Worm (Caenorhabditis elegans) whole organism, L4 larva: ENCODE data around the gene C34F11.1.
A peak's percentile ranks its signal among the peaks of the same experiment; 100 is the strongest.

Experiments
- D1046.2 ChIP-seq: fragments of 200-800 bp; sonication (Bioruptor generic); IDR thresholded peaks from 2 replicates; pipeline ENCODE4 v1.3.6; 2022; ENCODE audit warnings: missing genetic modification characterization, missing compliant biosample characterization
- F10B5.3 ChIP-seq: sonication (generic microtip); optimal IDR thresholded peaks from 2 replicates; lab custom pipeline; 2016; ENCODE audit warnings: mild to moderate bottlenecking, missing genetic modification characterization, missing compliant biosample characterization
- F26F4.8 ChIP-seq: fragments of 200-800 bp; sonication (Bioruptor generic); conservative IDR thresholded peaks from 2 replicates; pipeline ENCODE4 v1.3.6; 2022; ENCODE audit warnings: missing genetic modification characterization, missing compliant biosample characterization
- F37D6.2 ChIP-seq: sonication (generic microtip); optimal IDR thresholded peaks from 2 replicates; lab custom pipeline; 2016; ENCODE audit warnings: mild to moderate bottlenecking, missing genetic modification characterization, missing compliant biosample characterization
- F44E2.7 ChIP-seq: fragments of 200-800 bp; sonication (Bioruptor generic); IDR thresholded peaks from 2 replicates; pipeline ENCODE4 v2.1.2; 2022; ENCODE audit warnings: missing genetic modification characterization, missing compliant biosample characterization
- R02D3.7 ChIP-seq: fragments of 150-350 bp; sonication (generic microtip); optimal IDR thresholded peaks from 3 replicates; lab custom pipeline; 2014; ENCODE audit warnings: missing biosample characterization, missing genetic modification characterization
- T26A8.4 ChIP-seq: fragments of 200-800 bp; sonication (Bioruptor generic); IDR thresholded peaks from 2 replicates; pipeline ENCODE4 v1.3.6; 2022; ENCODE audit warnings: missing genetic modification characterization, missing compliant biosample characterization
- Y105C5A.15 ChIP-seq: fragments of 200-800 bp; sonication (Bioruptor generic); IDR thresholded peaks from 2 replicates; pipeline ENCODE4 v1.3.6; 2022; ENCODE audit warnings: missing genetic modification characterization, missing compliant biosample characterization
- Y48G9A.11 ChIP-seq: fragments of 200-800 bp; sonication (Bioruptor generic); IDR thresholded peaks from 2 replicates; pipeline ENCODE4 v1.3.6; 2022; ENCODE audit warnings: missing genetic modification reagents, missing genetic modification characterization, missing compliant biosample characterization
- Y75B8A.6 ChIP-seq: fragments of 200-800 bp; sonication (Bioruptor generic); IDR thresholded peaks from 2 replicates; pipeline ENCODE4 v1.3.6; 2022; ENCODE audit warnings: missing genetic modification reagents, missing genetic modification characterization, missing compliant biosample characterization
- arid-1 ChIP-seq: fragments of 200-800 bp; sonication (Bioruptor generic); conservative IDR thresholded peaks from 2 replicates; pipeline ENCODE4 v1.3.6; 2022; ENCODE audit warnings: missing genetic modification reagents, missing genetic modification characterization, missing compliant biosample characterization
- attf-4 ChIP-seq: sonication (generic microtip); optimal IDR thresholded peaks from 3 replicates; lab custom pipeline; 2017; ENCODE audit warnings: missing biosample characterization, missing genetic modification characterization
- ceh-44 ChIP-seq: fragments of 200-800 bp; sonication (Bioruptor generic); IDR thresholded peaks from 2 replicates; pipeline ENCODE4 v1.3.6; 2022; ENCODE audit warnings: missing genetic modification reagents, missing genetic modification characterization, missing compliant biosample characterization
- ces-1 ChIP-seq: fragments of 150-350 bp; sonication (generic microtip); optimal IDR thresholded peaks from 4 replicates; lab custom pipeline; 2014; ENCODE audit warnings: missing biosample characterization, missing genetic modification reagents, missing genetic modification characterization
- cey-2 ChIP-seq: sonication (generic microtip); optimal IDR thresholded peaks from 3 replicates; lab custom pipeline; 2017; ENCODE audit warnings: missing genetic modification characterization, mild to moderate bottlenecking, missing compliant biosample characterization, antibody characterized with exemption, borderline replicate concordance; ENCODE audit not compliant: insufficient read depth
- daf-12 ChIP-seq: fragments of 150-350 bp; optimal IDR thresholded peaks from 2 replicates; lab custom pipeline; 2014; ENCODE audit warnings: missing biosample characterization, missing genetic modification reagents, missing genetic modification characterization
- dmd-8 ChIP-seq: fragments of 200-800 bp; sonication (Bioruptor generic); IDR thresholded peaks from 2 replicates; pipeline ENCODE4 v1.3.6; 2022; ENCODE audit warnings: missing genetic modification characterization, missing compliant biosample characterization
- dve-1 ChIP-seq: sonication (generic microtip); optimal IDR thresholded peaks from 2 replicates; lab custom pipeline; 2017; ENCODE audit warnings: antibody characterized with exemption, mild to moderate bottlenecking, missing genetic modification characterization, missing compliant biosample characterization; ENCODE audit not compliant: insufficient read depth
- fos-1 ChIP-seq: fragments of 150-350 bp; optimal IDR thresholded peaks from 2 replicates; lab custom pipeline; 2014; ENCODE audit warnings: missing biosample characterization, missing genetic modification characterization
- lin-1 ChIP-seq: fragments of 200-800 bp; sonication (Bioruptor generic); IDR thresholded peaks from 2 replicates; pipeline ENCODE4 v1.3.6; 2022; ENCODE audit warnings: missing genetic modification reagents, missing genetic modification characterization, missing compliant biosample characterization
- lir-3 ChIP-seq: sonication (generic microtip); optimal IDR thresholded peaks from 2 replicates; lab custom pipeline; 2016; ENCODE audit warnings: mild to moderate bottlenecking, missing genetic modification characterization, missing compliant biosample characterization
- madf-5 ChIP-seq, 2 experiments: fragments of 200-800 bp; sonication (Bioruptor generic); IDR thresholded peaks; 2 replicates each; pipeline ENCODE4 v1.3.6; 2022; ENCODE audit warnings: missing compliant biosample characterization in 2 of 2, missing genetic modification characterization in 2 of 2
- madf-9 ChIP-seq: fragments of 200-800 bp; sonication (Bioruptor generic); conservative IDR thresholded peaks from 2 replicates; pipeline ENCODE4 v1.3.6; 2022; ENCODE audit warnings: missing genetic modification reagents, missing genetic modification characterization, missing compliant biosample characterization
- mdl-1 ChIP-seq, 2 experiments: fragments of 150-350 bp in 1 of 2; sonication (generic microtip) in 1 of 2; optimal IDR thresholded peaks; 2 replicates each; lab custom pipeline; 2014 to 2017; ENCODE audit warnings: missing biosample characterization in 2 of 2, missing genetic modification characterization in 2 of 2
- mdt-29 ChIP-seq: fragments of 200-800 bp; sonication (Bioruptor generic); IDR thresholded peaks from 2 replicates; pipeline ENCODE4 v1.3.6; 2022; ENCODE audit warnings: missing genetic modification reagents, missing genetic modification characterization, missing compliant biosample characterization
- mes-2 ChIP-seq: sonication (generic microtip); optimal IDR thresholded peaks from 2 replicates; lab custom pipeline; 2016; ENCODE audit warnings: missing genotype, mild to moderate bottlenecking, missing genetic modification characterization, missing compliant biosample characterization; ENCODE audit not compliant: poor library complexity, severe bottlenecking
- nhr-25 ChIP-seq: sonication (generic microtip); optimal IDR thresholded peaks from 2 replicates; lab custom pipeline; 2017; ENCODE audit warnings: missing genetic modification characterization, mild to moderate bottlenecking, missing compliant biosample characterization, antibody characterized with exemption, moderate library complexity, borderline replicate concordance; ENCODE audit not compliant: insufficient read depth
- nhr-41 ChIP-seq: fragments of 200-800 bp; sonication (Bioruptor generic); IDR thresholded peaks from 2 replicates; pipeline ENCODE4 v1.3.6; 2022; ENCODE audit warnings: missing genetic modification reagents, missing genetic modification characterization, missing compliant biosample characterization
- nhr-48 ChIP-seq: sonication (generic microtip); optimal IDR thresholded peaks from 2 replicates; lab custom pipeline; 2016; ENCODE audit warnings: mild to moderate bottlenecking, missing genetic modification characterization, missing compliant biosample characterization
- nhr-76 ChIP-seq: fragments of 150-350 bp; optimal IDR thresholded peaks from 2 replicates; lab custom pipeline; 2014; ENCODE audit warnings: missing biosample characterization, missing genetic modification characterization
- nhr-77 ChIP-seq: fragments of 150-350 bp; optimal IDR thresholded peaks from 2 replicates; lab custom pipeline; 2014; ENCODE audit warnings: missing biosample characterization, missing genetic modification characterization
- saeg-2 ChIP-seq: fragments of 200-800 bp; sonication (Bioruptor generic); IDR thresholded peaks from 2 replicates; pipeline ENCODE4 v1.3.6; 2022; ENCODE audit warnings: missing genetic modification reagents, missing genetic modification characterization, missing compliant biosample characterization
- set-16 ChIP-seq: fragments of 200-800 bp; sonication (Bioruptor generic); IDR thresholded peaks from 2 replicates; pipeline ENCODE4 v1.3.6; 2022; ENCODE audit warnings: missing genetic modification reagents, missing genetic modification characterization, missing compliant biosample characterization
- skn-1 ChIP-seq: fragments of 150-350 bp; optimal IDR thresholded peaks from 2 replicates; lab custom pipeline; 2014; ENCODE audit warnings: missing biosample characterization, missing genetic modification characterization
- snpc-4 ChIP-seq: fragments of 150-350 bp; optimal IDR thresholded peaks from 2 replicates; lab custom pipeline; 2014; ENCODE audit warnings: missing biosample characterization, missing genetic modification characterization
- spr-1 ChIP-seq: sonication (generic microtip); optimal IDR thresholded peaks from 2 replicates; lab custom pipeline; 2016; ENCODE audit warnings: mild to moderate bottlenecking, missing genetic modification characterization, missing compliant biosample characterization
- unc-39 ChIP-seq: sonication (generic microtip); optimal IDR thresholded peaks from 2 replicates; lab custom pipeline; 2017; ENCODE audit warnings: missing biosample characterization, missing genetic modification characterization
- unc-62 ChIP-seq, 3 experiments: fragments of 150-350 bp in 1 of 3; sonication (generic microtip); optimal IDR thresholded peaks in 2 of 3; peaks in 1 of 3; 1 replicate in 1 of 3; 2 replicates in 2 of 3; lab custom pipeline; 2014 to 2017; ENCODE audit warnings: missing biosample characterization in 3 of 3, missing genetic modification characterization in 3 of 3, missing genetic modification reagents in 3 of 3, missing genotype in 1 of 3
- vab-7 ChIP-seq: fragments of 200-800 bp; sonication (Bioruptor generic); IDR thresholded peaks from 2 replicates; pipeline ENCODE4 v1.3.6; 2022; ENCODE audit warnings: missing genetic modification reagents, missing genetic modification characterization, missing compliant biosample characterization
- zip-11 ChIP-seq: fragments of 200-800 bp; sonication (Bioruptor generic); IDR thresholded peaks from 2 replicates; pipeline ENCODE4 v1.3.6; 2022; ENCODE audit warnings: missing genetic modification characterization, missing compliant biosample characterization
- zip-2 ChIP-seq: fragments of 150-350 bp; optimal IDR thresholded peaks from 2 replicates; lab custom pipeline; 2014; ENCODE audit warnings: missing biosample characterization, missing genetic modification characterization
- ztf-11 ChIP-seq: fragments of 150-350 bp; optimal IDR thresholded peaks from 2 replicates; lab custom pipeline; 2014; ENCODE audit warnings: missing biosample characterization, missing genetic modification characterization

Gene C34F11.1

DNA sequence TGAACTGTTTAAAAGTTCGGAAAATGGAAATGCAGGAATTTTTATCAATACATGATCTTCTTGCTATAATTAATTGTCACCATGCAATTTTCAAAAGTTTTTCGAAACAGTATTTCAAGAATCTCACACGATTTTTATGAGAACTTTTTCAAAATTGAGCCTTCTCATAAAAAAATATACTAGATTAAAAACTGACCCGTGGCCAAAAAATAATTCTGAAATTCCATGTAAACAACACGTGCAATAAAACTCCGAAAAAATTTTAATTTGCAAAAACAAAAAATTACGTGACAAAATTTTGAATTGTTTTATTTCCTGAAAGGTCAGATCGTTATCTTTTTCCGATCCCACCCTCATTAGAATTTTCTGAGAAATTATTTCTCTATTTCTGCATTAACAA is 17.3 kb upstream of the C34F11.1 start, which contains the start of gene C34F11.5:
C34F11.5 (plus strand) TSS at position 301 of the 400 bp plus-strand sequence.
- TF ChIP-seq R02D3.7 (tag; lab: Kevin White, UChicago), result no peak

DNA sequence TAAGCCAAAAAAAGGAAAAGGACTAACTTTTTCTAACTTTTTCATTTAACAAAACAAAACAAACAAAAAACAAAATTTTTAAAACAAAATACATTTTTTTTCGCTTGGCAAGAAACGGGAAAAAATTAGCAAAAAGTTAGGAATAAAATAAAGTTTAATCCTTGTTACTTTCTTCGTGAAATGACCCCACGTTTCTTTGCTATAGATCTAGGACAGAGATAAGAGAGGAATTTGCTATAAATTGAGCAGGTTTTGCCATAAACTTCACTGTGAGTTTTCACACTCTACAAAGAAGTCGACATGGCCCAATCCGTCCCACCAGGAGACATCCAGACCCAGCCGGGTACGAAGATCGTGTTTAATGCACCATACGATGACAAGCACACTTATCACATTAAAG is 13.3 kb upstream of the C34F11.1 start, which contains the start of gene msp-50:
msp-50 (plus strand) TSS at position 301 of the 400 bp plus-strand sequence.
- TF ChIP-seq daf-12 (tag; lab: Kevin White, UChicago) (no peak), vab-7 (no peak), F44E2.7 (GFP tag; lab: Robert Waterston, UW) (no peak), saeg-2 (GFP tag; lab: Robert Waterston, UW) (no peak), ces-1 (no peak), F10B5.3 (tag; lab: Kevin White, UChicago) (no peak), unc-62 (GFP tag; optimal IDR thresholded peaks at IDR 0.05 in 1 of 2; lab: Kevin White, UChicago) (no peak), unc-62 (tag; optimal IDR thresholded peaks at IDR 0.05; lab: Kevin White, UChicago) (no peak), nhr-41 (GFP tag; lab: Robert Waterston, UW) (no peak), Y48G9A.11 (GFP tag; lab: Robert Waterston, UW) (no peak), spr-1 (tag; lab: Kevin White, UChicago) (no peak), set-16 (GFP tag; lab: Robert Waterston, UW) (no peak), Y105C5A.15 (GFP tag; lab: Robert Waterston, UW) (no peak)

DNA sequence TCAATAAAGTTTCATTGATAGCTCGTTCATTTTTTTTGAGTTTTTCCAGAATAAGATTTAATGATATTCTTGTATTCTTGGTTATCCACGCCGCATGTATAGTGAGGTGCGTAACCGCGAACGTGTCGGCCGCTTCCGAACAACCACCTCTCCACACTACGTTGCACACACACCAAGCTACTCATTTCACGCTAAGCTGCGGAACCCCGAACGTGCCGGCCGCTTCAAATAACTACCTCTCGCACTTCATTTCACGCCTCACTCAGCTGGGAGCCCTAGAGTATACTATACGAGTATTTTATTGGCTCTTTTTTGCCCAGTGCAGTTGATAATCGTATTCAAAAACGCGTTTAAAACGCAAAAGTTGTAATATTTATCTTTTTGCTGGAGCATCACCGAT is 12.6 kb upstream of the C34F11.1 start:
- TF ChIP-seq F26F4.8 (GFP tag; lab: Robert Waterston, UW), result 0 out of 2 replicates have a peak, but pooled peaks have one; percentile 53
- peak; percentile 63 for TF ChIP-seq snpc-4 (tag; lab: Kevin White, UChicago)
- TF ChIP-seq T26A8.4 (GFP tag; lab: Robert Waterston, UW), result peak; percentile 36; the same call in 1 of the 2 replicates

DNA sequence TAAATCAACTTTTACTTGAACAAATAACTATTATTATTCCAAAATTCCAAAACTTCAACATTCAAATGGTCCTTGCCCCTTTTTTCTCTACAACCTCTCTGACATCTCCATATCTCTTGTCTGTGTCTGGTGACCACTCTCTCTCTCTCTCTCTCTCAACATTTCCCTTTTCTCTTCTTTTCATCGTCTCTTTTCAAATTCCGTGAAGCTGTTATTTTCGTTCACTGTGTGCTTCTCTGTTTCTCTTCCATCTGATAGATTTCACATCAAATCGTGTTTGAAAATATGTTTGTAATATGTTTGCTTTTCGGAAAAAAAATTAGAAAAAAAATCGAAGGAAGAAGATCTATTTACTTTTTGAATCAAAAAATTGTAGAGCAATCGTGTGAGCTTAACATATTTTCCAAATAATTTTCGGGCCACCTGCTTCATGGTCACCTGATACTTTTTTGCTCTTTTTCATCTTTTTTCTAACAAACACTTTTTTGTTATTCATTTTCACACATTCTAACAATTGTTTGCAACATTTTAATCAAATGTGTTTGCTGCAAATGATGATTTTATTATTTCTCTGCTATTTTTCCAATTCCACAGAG is 11.7 kb upstream of the C34F11.1 start:
- TF ChIP-seq nhr-25 (tag; lab: Kevin White, UChicago) (no peak), ces-1 (no peak), F44E2.7 (GFP tag; lab: Robert Waterston, UW) (no peak), T26A8.4 (GFP tag; lab: Robert Waterston, UW) (no peak), nhr-77 (tag; lab: Kevin White, UChicago) (no peak), attf-4 (no peak), saeg-2 (GFP tag; lab: Robert Waterston, UW) (no peak), madf-5 (GFP tag; IDR thresholded peaks at IDR 0.05; lab: Robert Waterston, UW) (no peak), unc-39 (no peak), nhr-48 (no peak), lir-3 (tag; lab: Kevin White, UChicago) (no peak), dve-1 (peak; percentile 36), dmd-8 (GFP tag; lab: Robert Waterston, UW) (no peak), unc-62 (GFP tag; optimal IDR thresholded peaks at IDR 0.05 in 1 of 2; lab: Kevin White, UChicago) (peak in 1 of 2 experiments; percentile 21), unc-62 (tag; optimal IDR thresholded peaks at IDR 0.05; lab: Kevin White, UChicago) (no peak), D1046.2 (GFP tag; lab: Robert Waterston, UW) (no peak), zip-2 (tag; lab: Kevin White, UChicago) (no peak), mdt-29 (GFP tag; lab: Robert Waterston, UW) (no peak), skn-1 (tag; lab: Kevin White, UChicago) (no peak), Y75B8A.6 (GFP tag; lab: Robert Waterston, UW) (no peak), ztf-11 (no peak), madf-9 (no peak), fos-1 (no peak), F26F4.8 (GFP tag; lab: Robert Waterston, UW) (no peak), lin-1 (GFP tag; lab: Robert Waterston, UW) (no peak), mes-2 (tag; lab: Kevin White, UChicago) (peak; percentile 44), mdl-1 (tag; optimal IDR thresholded peaks at IDR 0.05; lab: Kevin White, UChicago) (peak in 1 of 2 experiments; percentile 22), nhr-76 (no peak), zip-11 (no peak), R02D3.7 (tag; lab: Kevin White, UChicago) (no peak), F37D6.2 (tag; lab: Kevin White, UChicago) (no peak), cey-2 (tag; lab: Kevin White, UChicago) (no peak), ceh-44 (GFP tag; lab: Robert Waterston, UW) (no peak), arid-1 (GFP tag; lab: Robert Waterston, UW) (no peak), spr-1 (tag; lab: Kevin White, UChicago) (no peak)
